Fruit fly (Drosophila melanogaster) whole organism, wandering third instar larva: ENCODE data around the gene sc.

Experiments used
- Abd-B ChIP-seq: fragments of >200 bp; optimal IDR thresholded peaks from 2 replicates; lab custom pipeline; 2017; ENCODE audit warnings: missing biosample characterization, missing genetic modification characterization
- GATAd ChIP-seq: sonication (Bioruptor generic); optimal IDR thresholded peaks from 2 replicates; lab custom pipeline; 2016; ENCODE audit warnings: missing biosample characterization, missing genetic modification characterization
- Myc ChIP-seq: fragments of >200 bp; optimal IDR thresholded peaks from 2 replicates; lab custom pipeline; 2017
- N ChIP-seq: fragments of >200 bp; optimal IDR thresholded peaks from 2 replicates; lab custom pipeline; 2018; ENCODE audit warnings: missing biosample characterization, missing external identifiers, missing genetic modification characterization
- br ChIP-seq: fragments of 200-800 bp; sonication (Bioruptor generic); optimal IDR thresholded peaks from 2 replicates; lab custom pipeline; 2016; ENCODE audit warnings: missing biosample characterization, missing genetic modification characterization
- brk ChIP-seq: fragments of 200-800 bp; sonication (Bioruptor generic); optimal IDR thresholded peaks from 2 replicates; lab custom pipeline; 2016; ENCODE audit warnings: missing biosample characterization, mild to moderate bottlenecking, missing genetic modification characterization
- fru ChIP-seq: fragments of 200-800 bp; sonication (Bioruptor generic); optimal IDR thresholded peaks from 3 replicates; lab custom pipeline; 2016; ENCODE audit warnings: missing biosample characterization, mild to moderate bottlenecking, missing genetic modification characterization
- psq ChIP-seq: fragments of 200-800 bp; sonication (Bioruptor generic); optimal IDR thresholded peaks from 3 replicates; lab custom pipeline; 2017; ENCODE audit warnings: missing biosample characterization, mild to moderate bottlenecking, missing genetic modification characterization, moderate library complexity
- sv ChIP-seq: fragments of 200-800 bp; sonication (Bioruptor generic); optimal IDR thresholded peaks from 3 replicates; lab custom pipeline; 2016; ENCODE audit warnings: missing biosample characterization, missing genetic modification characterization

dm6 chrX:377388-377787 lies 18.5 kb upstream of the sc start:
- TF ChIP-seq N (GFP tag; lab: Kevin White, UChicago) (no peak), psq (GFP tag; lab: Kevin White, UChicago) (no peak), br (GFP tag; lab: Kevin White, UChicago) (no peak), fru (GFP tag; lab: Kevin White, UChicago) (no peak), GATAd (GFP tag; lab: Kevin White, UChicago) (no peak), sv (GFP tag; lab: Kevin White, UChicago) (no peak), Myc (lab: Kevin White, UChicago) (no peak), Abd-B (GFP tag; lab: Kevin White, UChicago) (no peak), brk (no peak)
